Worm (Caenorhabditis elegans): ENCODE measurements around the gene srd-63.

DNA sequence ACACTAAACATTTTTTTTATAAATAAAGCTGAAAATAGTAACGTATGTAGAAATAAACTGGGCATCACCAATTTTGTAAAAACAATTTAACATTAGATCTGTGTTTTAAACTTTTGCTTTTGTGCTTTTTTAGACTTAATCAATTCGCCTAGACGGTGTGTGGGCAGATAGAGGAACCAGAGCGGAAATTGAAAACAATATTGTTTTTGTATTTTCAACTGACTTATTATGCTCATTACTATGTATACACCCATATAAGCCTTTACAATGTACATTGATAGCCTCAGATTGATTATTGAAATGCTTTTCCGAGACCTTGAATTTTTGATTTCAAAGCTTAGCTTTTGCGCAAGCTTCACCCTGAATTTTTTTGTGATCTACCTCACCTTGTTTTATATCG, 36.3 kb upstream of the srd-63 start, which contains the start of gene str-73:
- TF ChIP-seq ztf-16 (tag; optimal IDR thresholded peaks at IDR 0.05) (no peak), unc-86 (tag; optimal IDR thresholded peaks at IDR 0.05) (no peak), hlh-13 (GFP tag; optimal IDR thresholded peaks at IDR 0.05) (no peak), pqm-1 (tag; optimal IDR thresholded peaks at IDR 0.05) (no peak), fkh-10 (GFP tag; optimal IDR thresholded peaks at IDR 0.05) (no peak), ama-1 (optimal IDR thresholded peaks at IDR 0.05) (no peak), ceh-30 (tag; optimal IDR thresholded peaks at IDR 0.05) (no peak), ceh-48 (tag; optimal IDR thresholded peaks at IDR 0.05) (no peak), sox-2 (GFP tag; IDR thresholded peaks at IDR 0.05) (no peak), K02D7.2 (tag; optimal IDR thresholded peaks at IDR 0.05) (no peak), pha-4 (tag; optimal IDR thresholded peaks at IDR 0.05) (no peak), F13H6.1 (tag; optimal IDR thresholded peaks at IDR 0.05) (no peak)
